Fruit fly (Drosophila melanogaster) whole organism, embryonic: ENCODE measurements around the gene CG6051.

Experiments used
- Ada2b ChIP-seq: fragments of 200-800 bp; sonication (Bioruptor generic); IDR thresholded peaks from 2 replicates; pipeline ENCODE4 v1.3.6; 2022; ENCODE audit warnings: missing biosample characterization, missing genetic modification characterization
- Antp ChIP-seq: fragments of 200-800 bp; sonication (Bioruptor generic); optimal IDR thresholded peaks from 3 replicates; lab custom pipeline; 2016; ENCODE audit warnings: missing biosample characterization, missing genetic modification characterization
- CG11093 ChIP-seq: fragments of 200-800 bp; sonication (Bioruptor generic); IDR thresholded peaks from 3 replicates; pipeline ENCODE4 v1.3.6; 2022; ENCODE audit warnings: missing biosample characterization, missing genetic modification characterization
- CG11247 ChIP-seq: fragments of 200-800 bp; sonication (Bioruptor generic); IDR thresholded peaks from 2 replicates; pipeline ENCODE4 v1.3.6; 2022; ENCODE audit warnings: missing biosample characterization, missing genetic modification characterization
- CG12236 ChIP-seq: fragments of 200-800 bp; sonication (Bioruptor generic); optimal IDR thresholded peaks from 2 replicates; lab custom pipeline; 2016; ENCODE audit warnings: missing biosample characterization, missing genetic modification characterization
- CG14710 ChIP-seq: fragments of 200-800 bp; sonication (Bioruptor generic); optimal IDR thresholded peaks from 3 replicates; lab custom pipeline; 2019; ENCODE audit warnings: missing biosample characterization, mild to moderate bottlenecking, missing genetic modification characterization, moderate library complexity
- CG1602 ChIP-seq: fragments of 200-800 bp; sonication (Bioruptor generic); optimal IDR thresholded peaks from 3 replicates; lab custom pipeline; 2016; ENCODE audit warnings: missing biosample characterization, missing genetic modification characterization
- CG1603 ChIP-seq: fragments of 200-800 bp; sonication (Bioruptor generic); optimal IDR thresholded peaks from 2 replicates; lab custom pipeline; 2019; ENCODE audit warnings: missing biosample characterization, mild to moderate bottlenecking, missing genetic modification characterization, moderate library complexity
- CG17328 ChIP-seq: fragments of 200-800 bp; sonication (Bioruptor generic); IDR thresholded peaks from 2 replicates; pipeline ENCODE4 v1.3.6; 2022; ENCODE audit warnings: missing biosample characterization, missing genetic modification characterization
- CG17385 ChIP-seq: fragments of 200-800 bp; sonication (Bioruptor generic); optimal IDR thresholded peaks from 3 replicates; lab custom pipeline; 2018; ENCODE audit warnings: missing biosample characterization, mild to moderate bottlenecking, missing genetic modification characterization
- CG17912 ChIP-seq: fragments of 200-800 bp; sonication (Bioruptor generic); optimal IDR thresholded peaks from 2 replicates; lab custom pipeline; 2018; ENCODE audit warnings: missing biosample characterization, mild to moderate bottlenecking, missing genetic modification characterization
- CG31224 ChIP-seq: fragments of 200-800 bp; sonication (Bioruptor generic); IDR thresholded peaks from 2 replicates; pipeline ENCODE4 v1.3.6; 2022; ENCODE audit warnings: missing biosample characterization, missing genetic modification characterization
- CG31365 ChIP-seq: fragments of 200-800 bp; sonication (Bioruptor generic); optimal IDR thresholded peaks from 2 replicates; lab custom pipeline; 2018; ENCODE audit warnings: missing biosample characterization, mild to moderate bottlenecking, missing genetic modification characterization
- CG33213 ChIP-seq: fragments of 200-800 bp; sonication (Bioruptor generic); optimal IDR thresholded peaks from 3 replicates; lab custom pipeline; 2016; ENCODE audit warnings: missing biosample characterization, missing genetic modification characterization
- CG33557 ChIP-seq: fragments of 200-800 bp; sonication (Bioruptor generic); optimal IDR thresholded peaks from 2 replicates; lab custom pipeline; 2019; ENCODE audit warnings: missing biosample characterization, mild to moderate bottlenecking, missing genetic modification characterization, moderate library complexity
- CG43689 ChIP-seq: fragments of 200-800 bp; sonication (Bioruptor generic); IDR thresholded peaks from 2 replicates; pipeline ENCODE4 v1.3.6; 2022; ENCODE audit warnings: missing biosample characterization, missing genetic modification characterization
- CG4730 ChIP-seq: fragments of 200-800 bp; sonication (Bioruptor generic); IDR thresholded peaks from 2 replicates; pipeline ENCODE4 v1.3.6; 2022; ENCODE audit warnings: missing biosample characterization, missing genetic modification characterization
- CG9817 ChIP-seq: fragments of 200-800 bp; sonication (Bioruptor generic); optimal IDR thresholded peaks from 2 replicates; lab custom pipeline; 2018; ENCODE audit warnings: missing biosample characterization, mild to moderate bottlenecking, missing genetic modification characterization, moderate library complexity
- Dek ChIP-seq: fragments of 200-800 bp; sonication (Bioruptor generic); optimal IDR thresholded peaks from 3 replicates; lab custom pipeline; 2019; ENCODE audit warnings: missing biosample characterization, mild to moderate bottlenecking, missing genetic modification characterization, moderate library complexity
- E2f2 ChIP-seq: fragments of 200-800 bp; sonication (Bioruptor generic); IDR thresholded peaks from 2 replicates; pipeline ENCODE4 v1.3.6; 2022; ENCODE audit warnings: missing biosample characterization, missing genetic modification characterization
- HLH54F ChIP-seq: fragments of 200-800 bp; sonication (Bioruptor generic); optimal IDR thresholded peaks from 3 replicates; lab custom pipeline; 2016; ENCODE audit warnings: missing biosample characterization, missing genetic modification characterization
- Hr39 ChIP-seq: fragments of >200 bp; optimal IDR thresholded peaks from 2 replicates; lab custom pipeline; 2017
- Kr ChIP-seq: fragments of 200-800 bp; sonication (Bioruptor generic); optimal IDR thresholded peaks from 2 replicates; lab custom pipeline; 2017; ENCODE audit warnings: missing biosample characterization, mild to moderate bottlenecking, missing genetic modification characterization
- Mes4 ChIP-seq: fragments of 200-800 bp; sonication (Bioruptor generic); optimal IDR thresholded peaks from 2 replicates; lab custom pipeline; 2016; ENCODE audit warnings: missing biosample characterization, missing genetic modification characterization
- NC2α ChIP-seq: fragments of 200-800 bp; sonication (Bioruptor generic); optimal IDR thresholded peaks from 2 replicates; lab custom pipeline; 2016; ENCODE audit warnings: missing biosample characterization, missing genetic modification characterization
- Sry-δ ChIP-seq: fragments of 200-800 bp; sonication (Bioruptor generic); optimal IDR thresholded peaks from 2 replicates; lab custom pipeline; 2016; ENCODE audit warnings: missing biosample characterization, missing genetic modification characterization
- Xrp1 ChIP-seq: fragments of 200-800 bp; sonication (Bioruptor generic); IDR thresholded peaks from 2 replicates; pipeline ENCODE4 v1.3.6; 2022; ENCODE audit warnings: missing biosample characterization, missing genetic modification characterization
- ato ChIP-seq: fragments of 200-800 bp; sonication (Bioruptor generic); IDR thresholded peaks from 2 replicates; pipeline ENCODE4 v1.3.6; 2022; ENCODE audit warnings: missing biosample characterization, missing genetic modification characterization; ENCODE audit not compliant: partially characterized antibody
- cwo ChIP-seq: fragments of 200-800 bp; sonication (Bioruptor generic); optimal IDR thresholded peaks from 3 replicates; lab custom pipeline; 2017; ENCODE audit warnings: missing biosample characterization, missing genetic modification characterization, mild to moderate bottlenecking, moderate library complexity, missing genetic modification reagents
- gfzf ChIP-seq: fragments of 200-800 bp; sonication (Bioruptor generic); optimal IDR thresholded peaks from 2 replicates; lab custom pipeline; 2016; ENCODE audit warnings: missing biosample characterization, mild to moderate bottlenecking, missing genetic modification characterization, moderate library complexity
- grau ChIP-seq: fragments of 200-800 bp; optimal IDR thresholded peaks from 3 replicates; lab custom pipeline; 2019; ENCODE audit warnings: missing biosample characterization, mild to moderate bottlenecking, missing genetic modification characterization, moderate library complexity
- her ChIP-seq: fragments of 200-800 bp; sonication (Bioruptor generic); optimal IDR thresholded peaks from 2 replicates; lab custom pipeline; 2016; ENCODE audit warnings: missing biosample characterization, missing genetic modification characterization
- jumu ChIP-seq: fragments of 200-800 bp; sonication (Bioruptor generic); optimal IDR thresholded peaks from 3 replicates; lab custom pipeline; 2016; ENCODE audit warnings: missing biosample characterization, missing genetic modification characterization
- kah ChIP-seq: fragments of 200-800 bp; sonication (Bioruptor generic); optimal IDR thresholded peaks from 2 replicates; lab custom pipeline; 2018; ENCODE audit warnings: missing biosample characterization, mild to moderate bottlenecking, missing genetic modification characterization
- ken ChIP-seq: fragments of 200-800 bp; sonication (Bioruptor generic); IDR thresholded peaks from 3 replicates; pipeline ENCODE4 v1.3.6; 2022; ENCODE audit warnings: missing biosample characterization, missing genetic modification characterization
- lab ChIP-seq: fragments of 200-800 bp; sonication (Bioruptor generic); optimal IDR thresholded peaks from 3 replicates; lab custom pipeline; 2017; ENCODE audit warnings: missing biosample characterization, missing genetic modification characterization, mild to moderate bottlenecking, moderate library complexity, missing genetic modification reagents
- p53 ChIP-seq: fragments of 200-800 bp; sonication (Bioruptor generic); optimal IDR thresholded peaks from 2 replicates; lab custom pipeline; 2016; ENCODE audit warnings: missing biosample characterization, missing genetic modification characterization
- peb ChIP-seq: fragments of 200-800 bp; sonication (Bioruptor generic); IDR thresholded peaks from 2 replicates; pipeline ENCODE4 v1.3.6; 2022; ENCODE audit warnings: missing biosample characterization, missing genetic modification characterization
- pfk ChIP-seq: fragments of 200-800 bp; sonication (Bioruptor generic); optimal IDR thresholded peaks from 2 replicates; lab custom pipeline; 2018; ENCODE audit warnings: missing biosample characterization, mild to moderate bottlenecking, missing genetic modification characterization, moderate library complexity
- phol ChIP-seq: fragments of 200-800 bp; sonication (Bioruptor generic); optimal IDR thresholded peaks from 3 replicates; lab custom pipeline; 2018; ENCODE audit warnings: missing biosample characterization, mild to moderate bottlenecking, missing genetic modification characterization, moderate library complexity
- repo ChIP-seq: fragments of 200-800 bp; sonication (Bioruptor generic); optimal IDR thresholded peaks from 2 replicates; lab custom pipeline; 2016; ENCODE audit warnings: missing biosample characterization, missing genetic modification characterization
- run ChIP-seq: fragments of 200-800 bp; sonication (Bioruptor generic); optimal IDR thresholded peaks from 3 replicates; lab custom pipeline; 2018; ENCODE audit warnings: missing biosample characterization, mild to moderate bottlenecking, missing genetic modification characterization
- sim ChIP-seq: fragments of 200-800 bp; sonication (Bioruptor generic); IDR thresholded peaks from 2 replicates; pipeline ENCODE4 v1.3.6; 2022; ENCODE audit warnings: missing biosample characterization, missing genetic modification characterization
- sima ChIP-seq: fragments of 200-800 bp; sonication (Bioruptor generic); optimal IDR thresholded peaks from 2 replicates; lab custom pipeline; 2016; ENCODE audit warnings: missing biosample characterization, missing genetic modification characterization
- sisA ChIP-seq: fragments of 200-800 bp; sonication (Bioruptor generic); IDR thresholded peaks from 2 replicates; pipeline ENCODE4 v1.3.6; 2022; ENCODE audit warnings: missing biosample characterization, missing genetic modification characterization
- unpg ChIP-seq: fragments of 200-800 bp; sonication (Bioruptor generic); optimal IDR thresholded peaks from 3 replicates; lab custom pipeline; 2018; ENCODE audit warnings: missing biosample characterization, mild to moderate bottlenecking, missing genetic modification characterization, moderate library complexity
- usp ChIP-seq: fragments of >200 bp; optimal IDR thresholded peaks from 2 replicates; lab custom pipeline; 2017; ENCODE audit warnings: missing biosample characterization, missing genetic modification characterization
- vvl ChIP-seq: fragments of 200-800 bp; sonication (Bioruptor generic); IDR thresholded peaks from 2 replicates; pipeline ENCODE4 v1.3.6; 2022; ENCODE audit warnings: missing biosample characterization, missing genetic modification characterization
- wek ChIP-seq: fragments of 200-800 bp; sonication (Bioruptor generic); optimal IDR thresholded peaks from 3 replicates; lab custom pipeline; 2018; ENCODE audit warnings: missing biosample characterization, mild to moderate bottlenecking, missing genetic modification characterization, moderate library complexity

The CG6051 gene

DNA sequence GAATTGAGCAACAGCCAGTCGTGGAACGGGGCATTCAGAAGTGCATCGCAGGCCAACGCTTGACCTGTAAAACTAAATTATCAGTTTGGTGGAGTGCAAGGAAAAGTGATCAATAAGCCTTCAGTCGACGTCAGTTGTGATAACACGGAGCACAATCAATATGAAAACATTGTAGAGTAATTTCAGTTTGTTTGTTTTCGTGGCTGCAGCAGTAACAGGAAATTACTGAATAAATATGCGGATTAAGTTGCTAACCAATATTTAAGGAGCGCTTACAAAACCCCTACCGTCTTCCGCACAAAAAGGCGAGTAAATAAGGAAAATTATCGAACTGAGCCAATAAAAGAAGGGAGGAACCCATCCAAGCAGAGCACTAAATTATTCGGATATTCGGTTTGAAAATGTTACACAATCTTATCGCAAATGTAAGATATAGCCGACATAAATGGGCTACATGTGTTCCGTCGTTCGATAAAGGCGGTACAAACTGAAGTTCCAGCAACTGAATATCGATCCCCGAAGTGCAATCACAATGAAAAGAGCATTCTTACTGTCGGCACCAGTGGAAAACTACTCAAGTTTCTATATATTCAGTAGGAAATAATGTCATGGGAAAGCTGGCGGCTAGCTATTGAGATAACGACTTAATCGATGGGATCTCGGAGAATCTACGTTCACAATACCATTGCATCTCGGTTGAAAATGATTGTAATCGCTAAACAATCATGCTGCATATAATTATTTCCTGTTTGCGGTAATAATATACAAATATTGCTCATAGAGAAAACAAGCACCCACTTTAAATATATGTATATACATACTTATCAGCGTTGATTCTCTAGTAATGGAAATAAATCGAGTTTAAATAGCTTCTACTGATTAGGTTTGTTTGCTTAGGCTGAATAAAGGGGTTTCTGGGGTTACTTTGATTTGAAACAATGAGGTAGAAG, 14.9 kb downstream of the CG6051 start (continued):
- TF ChIP-seq Mes4 (peak; percentile 71), her (peak; percentile 25), wek (GFP tag; lab: Kevin White, UChicago) (peak; percentile 75), p53 (peak; percentile 64), Dek (tag; lab: Kevin White, UChicago) (peak; percentile 28), CG31224 (GFP tag; lab: Robert Waterston, UW) (no peak), CG4730 (0 out of 2 replicates have a peak, but pooled peaks have one; percentile 9), sisA (GFP tag; lab: Robert Waterston, UW) (no peak), CG14710 (peak; percentile 69), jumu (peak; percentile 27), Ada2b (GFP tag; lab: Robert Waterston, UW) (peak; percentile 45; the same call in 1 of the 2 replicates), CG17328 (peak; percentile 68), Sry-δ (peak; percentile 22), ken (no peak; the same call in 2 of the 3 replicates), CG17385 (GFP tag; lab: Kevin White, UChicago) (peak; percentile 54), Kr (peak; percentile 91), E2f2 (GFP tag; lab: Robert Waterston, UW) (peak; percentile 43; the same call in 1 of the 2 replicates), CG17912 (GFP tag; lab: Kevin White, UChicago) (no peak), ato (GFP tag; lab: Robert Waterston, UW) (no peak), Hr39 (lab: Kevin White, UChicago) (no peak), gfzf (GFP tag; lab: Kevin White, UChicago) (no peak), grau (peak; percentile 35), CG33557 (peak; percentile 80), CG12236 (peak; percentile 88), run (tag; lab: Kevin White, UChicago) (peak; percentile 30), CG31365 (peak; percentile 21), vvl (GFP tag; lab: Robert Waterston, UW) (peak; percentile 43; the same call in 1 of the 2 replicates), CG43689 (0 out of 2 replicates have a peak, but pooled peaks have one; percentile 38), usp (GFP tag; lab: Kevin White, UChicago) (no peak), HLH54F (GFP tag; lab: Kevin White, UChicago) (no peak), repo (GFP tag; lab: Kevin White, UChicago) (peak; percentile 47), CG11093 (GFP tag; lab: Robert Waterston, UW) (peak; percentile 49; the same call in 1 of the 3 replicates), Xrp1 (GFP tag; lab: Robert Waterston, UW) (peak; percentile 88), pfk (GFP tag; lab: Kevin White, UChicago) (peak; percentile 21), kah (GFP tag; lab: Kevin White, UChicago) (peak; percentile 32), CG1603 (peak; percentile 82), CG33213 (GFP tag; lab: Kevin White, UChicago) (peak; percentile 82), unpg (GFP tag; lab: Kevin White, UChicago) (peak; percentile 67), sima (GFP tag; lab: Kevin White, UChicago) (peak; percentile 4), CG11247 (GFP tag; lab: Robert Waterston, UW) (peak; percentile 37; the same call in 1 of the 2 replicates), NC2α (peak; percentile 80), peb (GFP tag; lab: Robert Waterston, UW) (no peak), cwo (GFP tag; lab: Kevin White, UChicago) (peak; percentile 27), sim (GFP tag; lab: Robert Waterston, UW) (peak; percentile 62; the same call in 1 of the 2 replicates), lab (peak; percentile 82), phol (tag; lab: Kevin White, UChicago) (peak; percentile 5), Antp (GFP tag; lab: Kevin White, UChicago) (peak; percentile 24), CG9817 (tag; lab: Kevin White, UChicago) (no peak), CG1602 (GFP tag; lab: Kevin White, UChicago) (peak; percentile 71)
